Fruit fly (Drosophila melanogaster) whole organism, embryonic: ENCODE measurements around the gene hfp.

Experiments used
- ATbp ChIP-seq: fragments of 200-800 bp; sonication (Bioruptor generic); optimal IDR thresholded peaks from 2 replicates; lab custom pipeline; 2017; ENCODE audit warnings: missing biosample characterization, mild to moderate bottlenecking, missing genetic modification characterization, missing genetic modification reagents
- Asciz ChIP-seq: fragments of 200-800 bp; sonication (Bioruptor generic); optimal IDR thresholded peaks from 2 replicates; lab custom pipeline; 2017; ENCODE audit warnings: missing biosample characterization, mild to moderate bottlenecking, missing genetic modification characterization, missing genetic modification reagents
- Atf-2 ChIP-seq: fragments of 200-800 bp; sonication (Bioruptor generic); optimal IDR thresholded peaks from 2 replicates; lab custom pipeline; 2016; ENCODE audit warnings: missing biosample characterization, missing genetic modification characterization
- Atf3 ChIP-seq: fragments of 200-800 bp; sonication (Bioruptor generic); optimal IDR thresholded peaks from 3 replicates; lab custom pipeline; 2016; ENCODE audit warnings: missing biosample characterization, missing genetic modification characterization
- Blimp-1 ChIP-seq: fragments of 200-800 bp; sonication (Bioruptor generic); optimal IDR thresholded peaks from 3 replicates; lab custom pipeline; 2018; ENCODE audit warnings: missing biosample characterization, missing genetic modification characterization, mild to moderate bottlenecking, moderate library complexity, missing genetic modification reagents
- CG10147 ChIP-seq: fragments of 200-800 bp; sonication (Bioruptor generic); optimal IDR thresholded peaks from 2 replicates; lab custom pipeline; 2019; ENCODE audit warnings: missing biosample characterization, mild to moderate bottlenecking, missing genetic modification characterization, moderate library complexity
- CG10209 ChIP-seq: fragments of 200-800 bp; sonication (Bioruptor generic); optimal IDR thresholded peaks from 3 replicates; lab custom pipeline; 2017; ENCODE audit warnings: missing biosample characterization, mild to moderate bottlenecking, missing genetic modification characterization, missing genetic modification reagents
- CG10543 ChIP-seq: fragments of 200-800 bp; sonication (Bioruptor generic); optimal IDR thresholded peaks from 3 replicates; lab custom pipeline; 2017; ENCODE audit warnings: missing biosample characterization, mild to moderate bottlenecking, missing genetic modification characterization, moderate library complexity
- CG10959 ChIP-seq: fragments of 200-800 bp; sonication (Bioruptor generic); IDR thresholded peaks from 2 replicates; pipeline ENCODE4 v1.3.6; 2022; ENCODE audit warnings: missing biosample characterization, missing genetic modification characterization
- CG15696 ChIP-seq: fragments of 200-800 bp; sonication (Bioruptor generic); optimal IDR thresholded peaks from 2 replicates; lab custom pipeline; 2019; ENCODE audit warnings: missing biosample characterization, mild to moderate bottlenecking, missing genetic modification characterization, moderate library complexity
- CG17912 ChIP-seq: fragments of 200-800 bp; sonication (Bioruptor generic); optimal IDR thresholded peaks from 2 replicates; lab custom pipeline; 2018; ENCODE audit warnings: missing biosample characterization, mild to moderate bottlenecking, missing genetic modification characterization
- CG18619 ChIP-seq: fragments of 200-800 bp; sonication (Bioruptor generic); optimal IDR thresholded peaks from 3 replicates; lab custom pipeline; 2017; ENCODE audit warnings: missing biosample characterization, mild to moderate bottlenecking, missing genetic modification characterization
- CG2889 ChIP-seq: fragments of 200-800 bp; sonication (Bioruptor generic); IDR thresholded peaks from 3 replicates; pipeline ENCODE4 v1.3.6; 2022; ENCODE audit warnings: missing biosample characterization, missing genetic modification characterization
- CG4617 ChIP-seq: fragments of 200-800 bp; sonication (Bioruptor generic); optimal IDR thresholded peaks from 3 replicates; lab custom pipeline; 2016; ENCODE audit warnings: missing biosample characterization, missing genetic modification characterization, borderline replicate concordance
- CG4820 ChIP-seq: fragments of 200-800 bp; sonication (Bioruptor generic); optimal IDR thresholded peaks from 3 replicates; lab custom pipeline; 2016; ENCODE audit warnings: missing biosample characterization, missing genetic modification characterization
- CG6272 ChIP-seq: fragments of 200-800 bp; sonication (Bioruptor generic); IDR thresholded peaks from 2 replicates; pipeline ENCODE4 v1.3.6; 2022; ENCODE audit warnings: missing biosample characterization, missing genetic modification characterization
- CG6654 ChIP-seq: fragments of 200-800 bp; sonication (Bioruptor generic); optimal IDR thresholded peaks from 2 replicates; lab custom pipeline; 2017; ENCODE audit warnings: missing biosample characterization, mild to moderate bottlenecking, missing genetic modification characterization
- CG6689 ChIP-seq: fragments of 200-800 bp; sonication (Bioruptor generic); IDR thresholded peaks from 2 replicates; pipeline ENCODE4 v1.3.6; 2022; ENCODE audit warnings: missing biosample characterization, missing genetic modification characterization
- CG6813 ChIP-seq: fragments of 200-800 bp; sonication (Bioruptor generic); optimal IDR thresholded peaks from 2 replicates; lab custom pipeline; 2017; ENCODE audit warnings: missing biosample characterization, missing genetic modification characterization, mild to moderate bottlenecking, moderate library complexity, missing genetic modification reagents
- CG8944 ChIP-seq: fragments of 200-800 bp; sonication (Bioruptor generic); optimal IDR thresholded peaks from 3 replicates; lab custom pipeline; 2016; ENCODE audit warnings: missing biosample characterization, missing genetic modification characterization
- CG9727 ChIP-seq: fragments of 200-800 bp; sonication (Bioruptor generic); optimal IDR thresholded peaks from 3 replicates; lab custom pipeline; 2017; ENCODE audit warnings: missing biosample characterization, mild to moderate bottlenecking, missing genetic modification characterization
- CTCF ChIP-seq: fragments of 200-800 bp; sonication (Bioruptor generic); optimal IDR thresholded peaks from 2 replicates; lab custom pipeline; 2017; ENCODE audit warnings: missing biosample characterization, mild to moderate bottlenecking, missing genetic modification characterization, moderate library complexity
- Chrac-16 ChIP-seq: fragments of 200-800 bp; sonication (Bioruptor generic); optimal IDR thresholded peaks from 3 replicates; lab custom pipeline; 2016; ENCODE audit warnings: missing biosample characterization, missing genetic modification characterization
- Dad ChIP-seq: fragments of 200-800 bp; sonication (Bioruptor generic); optimal IDR thresholded peaks from 3 replicates; lab custom pipeline; 2016; ENCODE audit warnings: missing biosample characterization, missing genetic modification characterization
- Dll ChIP-seq: fragments of 200-800 bp; sonication (Bioruptor generic); IDR thresholded peaks from 4 replicates; pipeline ENCODE4 v1.3.6; 2022; ENCODE audit warnings: missing biosample characterization, missing genetic modification characterization; ENCODE audit not compliant: partially characterized antibody
- GATAe ChIP-seq: fragments of 200-800 bp; sonication (Bioruptor generic); conservative IDR thresholded peaks from 2 replicates; pipeline ENCODE4 v1.3.6; 2022; ENCODE audit warnings: missing biosample characterization, missing genetic modification characterization
- HmgD ChIP-seq: fragments of 200-800 bp; sonication (Bioruptor generic); optimal IDR thresholded peaks from 3 replicates; lab custom pipeline; 2016; ENCODE audit warnings: missing biosample characterization, missing genetic modification characterization
- Rfx ChIP-seq: fragments of 200-800 bp; sonication (Bioruptor generic); IDR thresholded peaks from 2 replicates; pipeline ENCODE4 v1.3.6; 2022; ENCODE audit warnings: missing biosample characterization, missing genetic modification characterization
- Scr ChIP-seq: fragments of 200-800 bp; sonication (Bioruptor generic); IDR thresholded peaks from 2 replicates; pipeline ENCODE4 v1.3.6; 2022; ENCODE audit warnings: missing biosample characterization, missing genetic modification characterization; ENCODE audit not compliant: partially characterized antibody
- Trl ChIP-seq, 3 experiments: fragments of >200 bp in 2 of 3; fragments of 200-800 bp in 1 of 3; sonication (Bioruptor generic) in 1 of 3; optimal IDR thresholded peaks; 2 replicates in 1 of 3; 3 replicates in 2 of 3; lab custom pipeline; 2016 to 2017; ENCODE audit warnings: missing biosample characterization in 1 of 3, missing genetic modification characterization in 1 of 3
- YL-1 ChIP-seq: fragments of 200-800 bp; sonication (Bioruptor generic); optimal IDR thresholded peaks from 3 replicates; lab custom pipeline; 2017; ENCODE audit warnings: missing biosample characterization, mild to moderate bottlenecking, missing genetic modification characterization
- ash1 ChIP-seq: fragments of 200-800 bp; sonication (Bioruptor generic); optimal IDR thresholded peaks from 2 replicates; lab custom pipeline; 2018; ENCODE audit warnings: missing biosample characterization, mild to moderate bottlenecking, missing genetic modification characterization
- cad ChIP-seq: fragments of >200 bp; optimal IDR thresholded peaks from 2 replicates; lab custom pipeline; 2017; ENCODE audit warnings: missing biosample characterization, missing genetic modification characterization
- crc ChIP-seq: fragments of 200-800 bp; sonication (Bioruptor generic); optimal IDR thresholded peaks from 2 replicates; lab custom pipeline; 2016; ENCODE audit warnings: missing biosample characterization, missing genetic modification characterization
- da ChIP-seq: fragments of 200-800 bp; sonication (Bioruptor generic); optimal IDR thresholded peaks from 2 replicates; lab custom pipeline; 2016; ENCODE audit warnings: missing biosample characterization, missing genetic modification characterization
- danr ChIP-seq: fragments of 200-800 bp; sonication (Bioruptor generic); IDR thresholded peaks from 2 replicates; pipeline ENCODE4 v1.3.6; 2022; ENCODE audit warnings: missing biosample characterization, missing genetic modification characterization
- dati ChIP-seq: fragments of 200-800 bp; sonication (Bioruptor generic); IDR thresholded peaks from 2 replicates; pipeline ENCODE4 v1.3.6; 2022; ENCODE audit warnings: missing biosample characterization, missing genetic modification characterization
- dmrt99B ChIP-seq: fragments of 200-800 bp; sonication (Bioruptor generic); optimal IDR thresholded peaks from 2 replicates; lab custom pipeline; 2018; ENCODE audit warnings: missing biosample characterization, mild to moderate bottlenecking, missing genetic modification characterization, moderate library complexity
- emc ChIP-seq: fragments of 200-800 bp; sonication (Bioruptor generic); optimal IDR thresholded peaks from 2 replicates; lab custom pipeline; 2016; ENCODE audit warnings: missing biosample characterization, missing genetic modification characterization
- fd64A ChIP-seq: fragments of 200-800 bp; sonication (Bioruptor generic); optimal IDR thresholded peaks from 3 replicates; lab custom pipeline; 2018; ENCODE audit warnings: missing biosample characterization, mild to moderate bottlenecking, missing genetic modification characterization
- gsb ChIP-seq: fragments of 200-800 bp; sonication (Bioruptor generic); IDR thresholded peaks from 2 replicates; pipeline ENCODE4 v1.3.6; 2022; ENCODE audit warnings: missing biosample characterization, missing genetic modification characterization
- ham ChIP-seq: fragments of 200-800 bp; sonication (Bioruptor generic); IDR thresholded peaks from 2 replicates; pipeline ENCODE4 v1.3.6; 2022; ENCODE audit warnings: missing biosample characterization, missing genetic modification characterization
- klu ChIP-seq: fragments of 200-800 bp; sonication (Bioruptor generic); IDR thresholded peaks from 2 replicates; pipeline ENCODE4 v1.3.6; 2022; ENCODE audit warnings: missing biosample characterization, missing genetic modification characterization
- lbe ChIP-seq: fragments of 200-800 bp; sonication (Bioruptor generic); optimal IDR thresholded peaks from 2 replicates; lab custom pipeline; 2016; ENCODE audit warnings: missing biosample characterization, mild to moderate bottlenecking, missing genetic modification characterization
- sima ChIP-seq: fragments of 200-800 bp; sonication (Bioruptor generic); optimal IDR thresholded peaks from 2 replicates; lab custom pipeline; 2016; ENCODE audit warnings: missing biosample characterization, missing genetic modification characterization
- sob ChIP-seq: fragments of 200-800 bp; sonication (Bioruptor generic); IDR thresholded peaks from 2 replicates; pipeline ENCODE4 v1.3.6; 2022; ENCODE audit warnings: missing biosample characterization, missing genetic modification characterization
- stwl ChIP-seq: fragments of 200-800 bp; sonication (Bioruptor generic); optimal IDR thresholded peaks from 3 replicates; lab custom pipeline; 2018; ENCODE audit warnings: missing biosample characterization, mild to moderate bottlenecking, missing genetic modification characterization, moderate library complexity
- tgo ChIP-seq: fragments of 200-800 bp; sonication (Bioruptor generic); IDR thresholded peaks from 3 replicates; pipeline ENCODE4 v1.3.6; 2022; ENCODE audit warnings: missing biosample characterization, missing genetic modification characterization
- twi ChIP-seq: fragments of 200-800 bp; optimal IDR thresholded peaks from 2 replicates; lab custom pipeline; 2019; ENCODE audit warnings: missing biosample characterization, mild to moderate bottlenecking, missing genetic modification characterization, moderate library complexity
- vvl ChIP-seq: fragments of 200-800 bp; sonication (Bioruptor generic); IDR thresholded peaks from 2 replicates; pipeline ENCODE4 v1.3.6; 2022; ENCODE audit warnings: missing biosample characterization, missing genetic modification characterization

Gene hfp

dm6 chr3L:1546349-1547116, 44.1 kb upstream of the hfp start (continued):
- peak; percentile 19 for TF ChIP-seq Blimp-1
- no peak for TF ChIP-seq Dad
- no peak for TF ChIP-seq dati (GFP tag; lab: Robert Waterston, UW)
- no peak for TF ChIP-seq tgo (GFP tag; lab: Robert Waterston, UW)
- no peak for TF ChIP-seq crc
- no peak for TF ChIP-seq Asciz (GFP tag; lab: Kevin White, UChicago)
- TF ChIP-seq Dll (GFP tag; lab: Robert Waterston, UW), result peak; percentile 24; the same call in 1 of the 4 replicates
- TF ChIP-seq CG6272 (GFP tag; lab: Robert Waterston, UW), result no peak
- no peak for TF ChIP-seq gsb (GFP tag; lab: Robert Waterston, UW)
- TF ChIP-seq da (GFP tag; lab: Kevin White, UChicago), result no peak
- no peak for TF ChIP-seq CG2889 (GFP tag; lab: Robert Waterston, UW)
- TF ChIP-seq CG10209 (GFP tag; lab: Kevin White, UChicago), result no peak
- 0 out of 2 replicates have a peak, but pooled peaks have one; percentile 21 for TF ChIP-seq vvl (GFP tag; lab: Robert Waterston, UW)
- no peak for TF ChIP-seq CG10147 (GFP tag; lab: Kevin White, UChicago)
- TF ChIP-seq GATAe (GFP tag; lab: Robert Waterston, UW), result no peak; the same call in 1 of the 2 replicates
- no peak for TF ChIP-seq CG6654 (GFP tag; lab: Kevin White, UChicago)
- no peak for TF ChIP-seq Atf-2 (GFP tag; lab: Kevin White, UChicago)
- TF ChIP-seq fd64A (GFP tag; lab: Kevin White, UChicago), result no peak
- no peak for TF ChIP-seq sob (GFP tag; lab: Robert Waterston, UW)
- no peak for TF ChIP-seq CG18619 (GFP tag; lab: Kevin White, UChicago)
- TF ChIP-seq stwl, result no peak
- no peak for TF ChIP-seq CG6689
- TF ChIP-seq sima (GFP tag; lab: Kevin White, UChicago), result no peak
- peak; percentile 18 for TF ChIP-seq CG6813 (GFP tag; lab: Kevin White, UChicago)
- peak; percentile 50 for TF ChIP-seq CG10543 (GFP tag; lab: Kevin White, UChicago)
- peak; percentile 12 for TF ChIP-seq lbe (GFP tag; lab: Kevin White, UChicago)
- TF ChIP-seq Chrac-16 (GFP tag; lab: Kevin White, UChicago), result no peak
- TF ChIP-seq ash1, result no peak
- TF ChIP-seq dmrt99B (tag; lab: Kevin White, UChicago), result no peak
- TF ChIP-seq emc (GFP tag; lab: Kevin White, UChicago), result no peak
- peak; percentile 39 for TF ChIP-seq CG4617 (GFP tag; lab: Kevin White, UChicago)
- no peak for TF ChIP-seq HmgD (GFP tag; lab: Kevin White, UChicago)
- TF ChIP-seq klu, result no peak
- TF ChIP-seq CG15696 (tag; lab: Kevin White, UChicago), result no peak
- TF ChIP-seq Trl (optimal IDR thresholded peaks at IDR 0.05; lab: Kevin White, UChicago), result peak; percentile 82 to 86
- TF ChIP-seq Trl (GFP tag; optimal IDR thresholded peaks at IDR 0.05; lab: Kevin White, UChicago), result peak; percentile 17
- peak; percentile 29 for TF ChIP-seq CTCF (GFP tag; lab: Kevin White, UChicago)
- no peak for TF ChIP-seq Scr (GFP tag; lab: Robert Waterston, UW)
- TF ChIP-seq YL-1 (GFP tag; lab: Kevin White, UChicago), result peak; percentile 35
- peak; percentile 47 for TF ChIP-seq CG9727 (GFP tag; lab: Kevin White, UChicago)
- TF ChIP-seq Rfx, result no peak
- no peak for TF ChIP-seq CG10959
- no peak for TF ChIP-seq CG8944 (GFP tag; lab: Kevin White, UChicago)
- TF ChIP-seq twi (tag; lab: Kevin White, UChicago), result no peak
- TF ChIP-seq CG17912 (GFP tag; lab: Kevin White, UChicago), result no peak
- TF ChIP-seq danr, result no peak
- TF ChIP-seq ATbp (GFP tag; lab: Kevin White, UChicago), result no peak
- no peak for TF ChIP-seq cad
- no peak for TF ChIP-seq Atf3 (GFP tag; lab: Kevin White, UChicago)
- TF ChIP-seq ham (GFP tag; lab: Robert Waterston, UW), result no peak
- no peak for TF ChIP-seq CG4820 (GFP tag; lab: Kevin White, UChicago)
